Worm (Caenorhabditis elegans) whole organism, L4 larva: ENCODE data around the gene K10B2.4.
A peak's percentile ranks its signal among the peaks of the same experiment; 100 is the strongest.

Experiments
- R02D3.7 ChIP-seq: fragments of 150-350 bp; sonication (generic microtip); optimal IDR thresholded peaks from 3 replicates; lab custom pipeline; 2014; ENCODE audit warnings: missing biosample characterization, missing genetic modification characterization
- Y75B8A.6 ChIP-seq: fragments of 200-800 bp; sonication (Bioruptor generic); IDR thresholded peaks from 2 replicates; pipeline ENCODE4 v1.3.6; 2022; ENCODE audit warnings: missing genetic modification reagents, missing genetic modification characterization, missing compliant biosample characterization
- ZK337.2 ChIP-seq: fragments of 200-800 bp; sonication (Bioruptor generic); IDR thresholded peaks from 2 replicates; pipeline ENCODE4 v1.3.6; 2022; ENCODE audit warnings: missing genetic modification reagents, missing genetic modification characterization, missing compliant biosample characterization
- aha-1 ChIP-seq: fragments of 150-350 bp; peaks from one replicate; lab custom pipeline; 2014; ENCODE audit warnings: missing biosample characterization, missing genetic modification characterization
- arid-1 ChIP-seq: fragments of 200-800 bp; sonication (Bioruptor generic); conservative IDR thresholded peaks from 2 replicates; pipeline ENCODE4 v1.3.6; 2022; ENCODE audit warnings: missing genetic modification reagents, missing genetic modification characterization, missing compliant biosample characterization
- ceh-82 ChIP-seq: sonication (generic microtip); optimal IDR thresholded peaks from 2 replicates; lab custom pipeline; 2017; ENCODE audit warnings: missing biosample characterization, missing genetic modification characterization
- daf-16 ChIP-seq, 3 experiments: sonication (generic microtip); optimal IDR thresholded peaks; 2 replicates each; lab custom pipeline; 2016 to 2017; ENCODE audit warnings: missing genetic modification characterization in 3 of 3, missing genetic modification reagents in 3 of 3, mild to moderate bottlenecking in 2 of 3, missing compliant biosample characterization in 2 of 3, missing biosample characterization in 1 of 3, moderate library complexity in 1 of 3
- daf-8 ChIP-seq: fragments of 200-800 bp; sonication (Bioruptor generic); IDR thresholded peaks from 2 replicates; pipeline ENCODE4 v1.3.6; 2022; ENCODE audit warnings: missing genetic modification characterization, missing compliant biosample characterization
- dmd-6 ChIP-seq: fragments of 200-800 bp; sonication (Bioruptor generic); IDR thresholded peaks from 2 replicates; pipeline ENCODE4 v1.3.6; 2022; ENCODE audit warnings: missing genetic modification reagents, missing genetic modification characterization, missing compliant biosample characterization
- dmd-8 ChIP-seq: fragments of 200-800 bp; sonication (Bioruptor generic); IDR thresholded peaks from 2 replicates; pipeline ENCODE4 v1.3.6; 2022; ENCODE audit warnings: missing genetic modification characterization, missing compliant biosample characterization
- dpl-1 ChIP-seq: fragments of 150-350 bp; optimal IDR thresholded peaks from 2 replicates; lab custom pipeline; 2014; ENCODE audit warnings: missing biosample characterization, missing genetic modification reagents, missing genetic modification characterization
- dve-1 ChIP-seq: sonication (generic microtip); optimal IDR thresholded peaks from 2 replicates; lab custom pipeline; 2017; ENCODE audit warnings: antibody characterized with exemption, mild to moderate bottlenecking, missing genetic modification characterization, missing compliant biosample characterization; ENCODE audit not compliant: insufficient read depth
- egl-27 ChIP-seq: sonication (generic microtip); optimal IDR thresholded peaks from 3 replicates; lab custom pipeline; 2017; ENCODE audit warnings: missing biosample characterization, missing genetic modification reagents, missing genetic modification characterization
- fkh-10 ChIP-seq: fragments of 150-350 bp; optimal IDR thresholded peaks from 2 replicates; lab custom pipeline; 2014; ENCODE audit warnings: missing biosample characterization, missing genetic modification reagents, missing genetic modification characterization
- fos-1 ChIP-seq: fragments of 150-350 bp; optimal IDR thresholded peaks from 2 replicates; lab custom pipeline; 2014; ENCODE audit warnings: missing biosample characterization, missing genetic modification characterization
- hif-1 ChIP-seq, 2 experiments: sonication (generic microtip); optimal IDR thresholded peaks; 2 replicates each; lab custom pipeline; 2016 to 2017; ENCODE audit warnings: missing compliant biosample characterization in 2 of 2, missing genetic modification characterization in 2 of 2, missing genetic modification reagents in 2 of 2, missing genotype in 2 of 2, mild to moderate bottlenecking in 1 of 2
- hlh-11 ChIP-seq: fragments of 200-800 bp; sonication (Bioruptor generic); optimal IDR thresholded peaks from 2 replicates; lab custom pipeline; 2018; ENCODE audit warnings: mild to moderate bottlenecking, missing genetic modification characterization, missing compliant biosample characterization
- hlh-30 ChIP-seq: sonication (generic microtip); optimal IDR thresholded peaks from 2 replicates; lab custom pipeline; 2017; ENCODE audit warnings: antibody characterized with exemption, mild to moderate bottlenecking, missing genetic modification characterization, missing compliant biosample characterization; ENCODE audit not compliant: insufficient read depth
- hmg-1.1 ChIP-seq: fragments of 200-800 bp; sonication (Bioruptor generic); IDR thresholded peaks from 2 replicates; pipeline ENCODE4 v1.3.6; 2022; ENCODE audit warnings: missing genetic modification reagents, missing genetic modification characterization, missing compliant biosample characterization
- lin-1 ChIP-seq: fragments of 200-800 bp; sonication (Bioruptor generic); IDR thresholded peaks from 2 replicates; pipeline ENCODE4 v1.3.6; 2022; ENCODE audit warnings: missing genetic modification reagents, missing genetic modification characterization, missing compliant biosample characterization
- lin-13 ChIP-seq: fragments of 150-350 bp; optimal IDR thresholded peaks from 2 replicates; lab custom pipeline; 2014; ENCODE audit warnings: missing biosample characterization, missing genetic modification reagents, missing genetic modification characterization
- lin-38 ChIP-seq: fragments of 200-800 bp; sonication (Bioruptor generic); IDR thresholded peaks from 2 replicates; pipeline ENCODE4 v1.3.6; 2022; ENCODE audit warnings: missing genetic modification reagents, missing genetic modification characterization, missing compliant biosample characterization
- lsy-2 ChIP-seq, 2 experiments: fragments of 150-350 bp in 1 of 2; sonication (generic microtip) in 1 of 2; optimal IDR thresholded peaks; 2 replicates each; lab custom pipeline; 2014 to 2017; ENCODE audit warnings: missing biosample characterization in 2 of 2, missing genetic modification characterization in 2 of 2
- mep-1 ChIP-seq: fragments of 150-350 bp; sonication (generic microtip); optimal IDR thresholded peaks from 3 replicates; lab custom pipeline; 2014; ENCODE audit warnings: missing biosample characterization, missing genetic modification characterization
- mes-2 ChIP-seq: sonication (generic microtip); optimal IDR thresholded peaks from 2 replicates; lab custom pipeline; 2016; ENCODE audit warnings: missing genotype, mild to moderate bottlenecking, missing genetic modification characterization, missing compliant biosample characterization; ENCODE audit not compliant: poor library complexity, severe bottlenecking
- nhr-102 ChIP-seq: sonication (generic microtip); optimal IDR thresholded peaks from 2 replicates; lab custom pipeline; 2016; ENCODE audit warnings: mild to moderate bottlenecking, missing genetic modification characterization, moderate library complexity, missing compliant biosample characterization
- nhr-11 ChIP-seq: fragments of 150-350 bp; optimal IDR thresholded peaks from 2 replicates; lab custom pipeline; 2014; ENCODE audit warnings: missing biosample characterization, missing genetic modification characterization
- nhr-28 ChIP-seq: fragments of 150-350 bp; optimal IDR thresholded peaks from 2 replicates; lab custom pipeline; 2014; ENCODE audit warnings: missing biosample characterization, missing genetic modification characterization
- nhr-6 ChIP-seq: fragments of 150-350 bp; optimal IDR thresholded peaks from 2 replicates; lab custom pipeline; 2014; ENCODE audit warnings: missing biosample characterization, missing genetic modification characterization
- nhr-76 ChIP-seq: fragments of 150-350 bp; optimal IDR thresholded peaks from 2 replicates; lab custom pipeline; 2014; ENCODE audit warnings: missing biosample characterization, missing genetic modification characterization
- rbr-2 ChIP-seq: sonication (generic microtip); optimal IDR thresholded peaks from 2 replicates; lab custom pipeline; 2016; ENCODE audit warnings: missing genotype, missing genetic modification characterization, missing compliant biosample characterization
- spr-3 ChIP-seq: fragments of 200-800 bp; sonication (Bioruptor generic); optimal IDR thresholded peaks from 2 replicates; lab custom pipeline; 2018; ENCODE audit warnings: mild to moderate bottlenecking, missing genetic modification characterization, missing compliant biosample characterization
- unc-130 ChIP-seq: sonication (generic microtip); optimal IDR thresholded peaks from 2 replicates; lab custom pipeline; 2016; ENCODE audit warnings: missing genetic modification reagents, missing genetic modification characterization, missing compliant biosample characterization
- unc-62 ChIP-seq, 3 experiments: fragments of 150-350 bp in 1 of 3; sonication (generic microtip); optimal IDR thresholded peaks in 2 of 3; peaks in 1 of 3; 1 replicate in 1 of 3; 2 replicates in 2 of 3; lab custom pipeline; 2014 to 2017; ENCODE audit warnings: missing biosample characterization in 3 of 3, missing genetic modification characterization in 3 of 3, missing genetic modification reagents in 3 of 3, missing genotype in 1 of 3
- zfp-3 ChIP-seq: fragments of 200-800 bp; sonication (Bioruptor generic); conservative IDR thresholded peaks from 2 replicates; pipeline ENCODE4 v1.3.6; 2022; ENCODE audit warnings: missing genetic modification reagents, missing genetic modification characterization, missing compliant biosample characterization

Gene K10B2.4

DNA sequence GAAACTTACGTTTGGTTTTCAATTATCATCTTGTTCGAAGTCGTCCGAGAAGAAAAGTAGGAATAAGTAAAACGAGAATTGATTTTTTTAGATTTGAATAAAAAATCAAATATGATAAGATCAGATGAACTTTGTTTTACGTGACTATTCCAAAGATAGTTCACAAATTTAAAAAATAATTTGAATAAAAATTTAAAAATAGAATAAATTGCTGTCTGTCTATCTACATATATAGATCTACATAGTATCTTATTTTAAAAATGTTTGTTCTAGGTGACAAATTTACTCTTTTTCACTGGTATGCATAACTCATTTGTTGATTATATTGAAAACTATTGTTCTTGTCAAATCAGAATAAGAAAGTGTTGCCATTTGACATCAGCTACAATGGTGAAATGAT is 27.2 kb upstream of the K10B2.4 start, which contains the start of gene F58F12.2:
F58F12.2 (minus strand) TSS at position 101 of the 400 bp plus-strand sequence.
- no peak for TF ChIP-seq nhr-11 (tag; lab: Kevin White, UChicago)
- no peak for TF ChIP-seq fos-1 (tag; lab: Kevin White, UChicago)
- no peak for TF ChIP-seq ceh-82
- TF ChIP-seq zfp-3, result no peak
- no peak for TF ChIP-seq dpl-1 (GFP tag; lab: Kevin White, UChicago)
- no peak for TF ChIP-seq spr-3 (GFP tag; lab: Kevin White, UChicago)

DNA sequence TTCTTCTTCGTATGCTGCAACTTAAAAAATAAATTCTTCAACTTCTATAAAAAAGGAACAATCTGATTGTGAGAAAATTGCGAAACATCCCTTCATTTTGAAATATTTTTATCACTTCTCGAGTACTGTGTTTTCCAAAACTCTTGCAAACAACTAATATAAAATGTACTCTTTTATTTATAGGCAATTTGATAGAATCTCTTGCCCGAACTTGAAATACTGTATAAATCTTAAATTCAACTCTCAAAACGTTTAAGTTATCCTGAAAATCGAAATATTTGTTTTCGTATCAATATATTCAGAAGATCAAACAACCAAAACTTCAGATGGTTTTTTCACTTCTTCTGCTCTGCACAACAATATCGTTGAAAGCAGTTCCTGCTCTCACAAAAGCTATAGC is 25.7 kb upstream of the K10B2.4 start, which contains the start of gene F58F12.4:
F58F12.4 (plus strand) TSS at position 301 of the 400 bp plus-strand sequence.
- no peak for TF ChIP-seq Y75B8A.6 (GFP tag; lab: Robert Waterston, UW)

DNA sequence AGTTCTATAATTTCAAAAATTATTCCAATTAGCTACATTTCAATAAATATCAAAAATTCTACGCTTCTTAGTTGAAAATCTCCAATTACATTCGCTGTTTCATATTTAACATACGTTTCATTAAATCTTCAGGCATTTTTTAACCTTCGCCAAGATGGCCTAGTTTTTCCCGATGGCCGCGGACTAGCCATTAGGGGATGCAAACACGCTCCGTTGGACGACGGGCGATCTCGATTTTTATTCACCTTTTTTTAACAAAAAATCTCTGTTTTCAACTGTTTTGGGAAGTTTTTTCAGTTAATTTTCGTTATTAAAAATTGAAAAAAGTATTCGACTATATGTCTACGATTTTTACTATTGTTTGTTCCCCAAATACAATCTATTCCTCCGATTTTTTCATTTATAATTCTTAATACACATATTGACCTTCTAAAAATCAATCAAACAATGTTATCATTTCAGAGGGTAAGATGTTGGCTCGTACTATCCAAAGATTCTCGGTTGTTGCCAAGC is 22.5 kb upstream of the K10B2.4 start, which contains the start of gene F58F12.1:
F58F12.1 (plus strand) TSS at position 463 of the 513 bp plus-strand sequence.
- TF ChIP-seq lin-13 (GFP tag; lab: Kevin White, UChicago) (peak; percentile 43), hlh-30 (peak; percentile 52), lsy-2 (tag; optimal IDR thresholded peaks at IDR 0.05; lab: Kevin White, UChicago) (peak in 1 of 2 experiments; percentile 81), hif-1 (tag; optimal IDR thresholded peaks at IDR 0.05; lab: Kevin White, UChicago) (peak in 1 of 2 experiments; percentile 75), lin-1 (GFP tag; lab: Robert Waterston, UW) (no peak), daf-8 (GFP tag; lab: Robert Waterston, UW) (no peak), mep-1 (peak; percentile 66), fkh-10 (no peak), hlh-11 (tag; lab: Kevin White, UChicago) (peak; percentile 31), daf-16 (GFP tag; optimal IDR thresholded peaks at IDR 0.05; lab: Kevin White, UChicago) (no peak), daf-16 (tag; optimal IDR thresholded peaks at IDR 0.05; lab: Kevin White, UChicago) (peak; percentile 50), aha-1 (tag; lab: Kevin White, UChicago) (peak; percentile 24), nhr-76 (tag; lab: Kevin White, UChicago) (no peak), mes-2 (peak; percentile 97), hmg-1.1 (GFP tag; lab: Robert Waterston, UW) (no peak), unc-130 (GFP tag; lab: Kevin White, UChicago) (peak; percentile 90), lin-38 (GFP tag; lab: Robert Waterston, UW) (peak; percentile 94), dmd-6 (peak; percentile 14; the same call in 1 of the 2 replicates), rbr-2 (tag; lab: Kevin White, UChicago) (peak; percentile 38), dmd-8 (GFP tag; lab: Robert Waterston, UW) (no peak), dpl-1 (GFP tag; lab: Kevin White, UChicago) (peak; percentile 56), R02D3.7 (tag; lab: Kevin White, UChicago) (no peak), nhr-28 (tag; lab: Kevin White, UChicago) (peak; percentile 55), egl-27 (tag; lab: Kevin White, UChicago) (no peak), nhr-102 (tag; lab: Kevin White, UChicago) (no peak), arid-1 (GFP tag; lab: Robert Waterston, UW) (no peak), unc-62 (GFP tag; optimal IDR thresholded peaks at IDR 0.05 in 1 of 2; lab: Kevin White, UChicago) (peak in 1 of 2 experiments; percentile 75), unc-62 (tag; optimal IDR thresholded peaks at IDR 0.05; lab: Kevin White, UChicago) (no peak), fos-1 (tag; lab: Kevin White, UChicago) (no peak), nhr-11 (tag; lab: Kevin White, UChicago) (peak; percentile 21), ZK337.2 (GFP tag; lab: Robert Waterston, UW) (peak; percentile 47; the same call in 1 of the 2 replicates), nhr-6 (tag; lab: Kevin White, UChicago) (peak; percentile 43), dve-1 (tag; lab: Kevin White, UChicago) (peak; percentile 50)
- TF ChIP-seq, all 104 proteins: peak for 20
